Fruit fly (Drosophila melanogaster) whole organism, embryonic: ENCODE measurements around the gene CG9444.

Experiments
- Abd-B ChIP-seq: fragments of 200-800 bp; sonication (Bioruptor generic); optimal IDR thresholded peaks from 2 replicates; lab custom pipeline; 2018; ENCODE audit warnings: missing biosample characterization, mild to moderate bottlenecking, missing genetic modification characterization, moderate library complexity
- Aef1 ChIP-seq: fragments of 200-800 bp; sonication (Bioruptor generic); IDR thresholded peaks from 3 replicates; pipeline ENCODE4 v1.3.6; 2022; ENCODE audit warnings: missing biosample characterization, missing genetic modification characterization
- BEAF-32 ChIP-seq: fragments of 200-800 bp; sonication (Bioruptor generic); optimal IDR thresholded peaks from 3 replicates; lab custom pipeline; 2017; ENCODE audit warnings: missing biosample characterization, missing genetic modification characterization, mild to moderate bottlenecking, moderate library complexity, missing genetic modification reagents
- Blimp-1 ChIP-seq: fragments of 200-800 bp; sonication (Bioruptor generic); optimal IDR thresholded peaks from 3 replicates; lab custom pipeline; 2018; ENCODE audit warnings: missing biosample characterization, missing genetic modification characterization, mild to moderate bottlenecking, moderate library complexity, missing genetic modification reagents
- CG10321 ChIP-seq: fragments of 200-800 bp; sonication (Bioruptor generic); IDR thresholded peaks from 2 replicates; pipeline ENCODE4 v1.3.6; 2022; ENCODE audit warnings: missing biosample characterization, missing genetic modification characterization
- CG10462 ChIP-seq: fragments of 200-800 bp; sonication (Bioruptor generic); optimal IDR thresholded peaks from 2 replicates; lab custom pipeline; 2016; ENCODE audit warnings: missing biosample characterization, missing genetic modification characterization
- CG11093 ChIP-seq: fragments of 200-800 bp; sonication (Bioruptor generic); IDR thresholded peaks from 3 replicates; pipeline ENCODE4 v1.3.6; 2022; ENCODE audit warnings: missing biosample characterization, missing genetic modification characterization
- CG11695 ChIP-seq: fragments of 200-800 bp; sonication (Bioruptor generic); IDR thresholded peaks from 3 replicates; pipeline ENCODE4 v1.3.6; 2022; ENCODE audit warnings: missing biosample characterization, missing genetic modification characterization
- CG12104 ChIP-seq: fragments of 200-800 bp; sonication (Bioruptor generic); optimal IDR thresholded peaks from 3 replicates; lab custom pipeline; 2016; ENCODE audit warnings: missing biosample characterization, missing genetic modification characterization
- CG12155 ChIP-seq: fragments of 200-800 bp; sonication (Bioruptor generic); optimal IDR thresholded peaks from 3 replicates; lab custom pipeline; 2016; ENCODE audit warnings: missing biosample characterization, missing genetic modification characterization
- CG12391 ChIP-seq: fragments of 200-800 bp; sonication (Bioruptor generic); optimal IDR thresholded peaks from 3 replicates; lab custom pipeline; 2018; ENCODE audit warnings: missing biosample characterization, mild to moderate bottlenecking, missing genetic modification characterization, moderate library complexity
- CG12659 ChIP-seq: fragments of 200-800 bp; sonication (Bioruptor generic); optimal IDR thresholded peaks from 3 replicates; lab custom pipeline; 2017; ENCODE audit warnings: mild to moderate bottlenecking, missing biosample characterization, missing genetic modification reagents, missing genetic modification characterization
- CG16779 ChIP-seq: fragments of 200-800 bp; sonication (Bioruptor generic); IDR thresholded peaks from 2 replicates; pipeline ENCODE4 v1.3.6; 2022; ENCODE audit warnings: missing biosample characterization, missing genetic modification characterization
- CG2116 ChIP-seq: fragments of 200-800 bp; sonication (Bioruptor generic); optimal IDR thresholded peaks from 3 replicates; lab custom pipeline; 2018; ENCODE audit warnings: missing biosample characterization, mild to moderate bottlenecking, missing genetic modification characterization
- CG2120 ChIP-seq: fragments of 200-800 bp; sonication (Bioruptor generic); optimal IDR thresholded peaks from 3 replicates; lab custom pipeline; 2016; ENCODE audit warnings: missing biosample characterization, missing genetic modification characterization
- CG4282 ChIP-seq: fragments of 200-800 bp; sonication (Bioruptor generic); optimal IDR thresholded peaks from 2 replicates; lab custom pipeline; 2016; ENCODE audit warnings: missing biosample characterization, missing genetic modification characterization
- CG7271 ChIP-seq: fragments of 200-800 bp; sonication (Bioruptor generic); optimal IDR thresholded peaks from 2 replicates; lab custom pipeline; 2018; ENCODE audit warnings: missing biosample characterization, mild to moderate bottlenecking, missing genetic modification characterization, moderate library complexity
- CG7987 ChIP-seq: fragments of 200-800 bp; sonication (Bioruptor generic); optimal IDR thresholded peaks from 2 replicates; lab custom pipeline; 2018; ENCODE audit warnings: missing biosample characterization, mild to moderate bottlenecking, missing genetic modification characterization, moderate library complexity
- CG8290 ChIP-seq, 3 experiments: fragments of 200-800 bp; sonication (Bioruptor generic); optimal IDR thresholded peaks; 2 replicates each; lab custom pipeline; 2016 to 2019; ENCODE audit warnings: missing biosample characterization in 3 of 3, missing genetic modification characterization in 3 of 3, mild to moderate bottlenecking in 2 of 3, moderate library complexity in 1 of 3
- CG9727 ChIP-seq: fragments of 200-800 bp; sonication (Bioruptor generic); optimal IDR thresholded peaks from 3 replicates; lab custom pipeline; 2017; ENCODE audit warnings: missing biosample characterization, mild to moderate bottlenecking, missing genetic modification characterization
- HLH54F ChIP-seq: fragments of 200-800 bp; sonication (Bioruptor generic); optimal IDR thresholded peaks from 3 replicates; lab custom pipeline; 2016; ENCODE audit warnings: missing biosample characterization, missing genetic modification characterization
- Kr ChIP-seq: fragments of 200-800 bp; sonication (Bioruptor generic); optimal IDR thresholded peaks from 2 replicates; lab custom pipeline; 2017; ENCODE audit warnings: missing biosample characterization, mild to moderate bottlenecking, missing genetic modification characterization
- Mad ChIP-seq: fragments of 200-800 bp; sonication (Bioruptor generic); optimal IDR thresholded peaks from 2 replicates; lab custom pipeline; 2016; ENCODE audit warnings: missing biosample characterization, missing genetic modification characterization
- NK7.1 ChIP-seq: fragments of 200-800 bp; sonication (Bioruptor generic); optimal IDR thresholded peaks from 3 replicates; lab custom pipeline; 2016; ENCODE audit warnings: missing biosample characterization, missing genetic modification characterization
- PHDP ChIP-seq: fragments of 200-800 bp; sonication (Bioruptor generic); optimal IDR thresholded peaks from 3 replicates; lab custom pipeline; 2018; ENCODE audit warnings: missing biosample characterization, mild to moderate bottlenecking, missing genetic modification characterization, moderate library complexity
- Xbp1 ChIP-seq: fragments of 200-800 bp; sonication (Bioruptor generic); optimal IDR thresholded peaks from 3 replicates; lab custom pipeline; 2016; ENCODE audit warnings: missing biosample characterization, mild to moderate bottlenecking, missing genetic modification characterization
- bcd ChIP-seq: fragments of 200-800 bp; sonication (Bioruptor generic); optimal IDR thresholded peaks from 2 replicates; lab custom pipeline; 2017; ENCODE audit warnings: missing biosample characterization, mild to moderate bottlenecking, missing genetic modification characterization
- bsh ChIP-seq, 2 experiments: fragments of 200-800 bp; sonication (Bioruptor generic); optimal IDR thresholded peaks; 2 replicates each; lab custom pipeline; 2017 to 2018; ENCODE audit warnings: mild to moderate bottlenecking in 2 of 2, missing biosample characterization in 2 of 2, missing genetic modification characterization in 2 of 2, moderate library complexity in 1 of 2
- chif ChIP-seq, 2 experiments: fragments of 200-800 bp; sonication (Bioruptor generic); optimal IDR thresholded peaks; 3 replicates each; lab custom pipeline; 2016; ENCODE audit warnings: missing biosample characterization in 2 of 2, missing genetic modification characterization in 2 of 2
- chn ChIP-seq: fragments of 200-800 bp; sonication (Bioruptor generic); optimal IDR thresholded peaks from 2 replicates; lab custom pipeline; 2016; ENCODE audit warnings: missing biosample characterization, missing genetic modification characterization
- ci ChIP-seq: fragments of 200-800 bp; sonication (Bioruptor generic); IDR thresholded peaks from 3 replicates; pipeline ENCODE4 v1.3.6; 2022; ENCODE audit warnings: missing biosample characterization, missing genetic modification characterization
- crc ChIP-seq: fragments of 200-800 bp; sonication (Bioruptor generic); optimal IDR thresholded peaks from 2 replicates; lab custom pipeline; 2016; ENCODE audit warnings: missing biosample characterization, missing genetic modification characterization
- da ChIP-seq: fragments of 200-800 bp; sonication (Bioruptor generic); optimal IDR thresholded peaks from 2 replicates; lab custom pipeline; 2016; ENCODE audit warnings: missing biosample characterization, missing genetic modification characterization
- dati ChIP-seq: fragments of 200-800 bp; sonication (Bioruptor generic); IDR thresholded peaks from 2 replicates; pipeline ENCODE4 v1.3.6; 2022; ENCODE audit warnings: missing biosample characterization, missing genetic modification characterization
- emc ChIP-seq: fragments of 200-800 bp; sonication (Bioruptor generic); optimal IDR thresholded peaks from 2 replicates; lab custom pipeline; 2016; ENCODE audit warnings: missing biosample characterization, missing genetic modification characterization
- ewg ChIP-seq: fragments of 200-800 bp; sonication (Bioruptor generic); optimal IDR thresholded peaks from 3 replicates; lab custom pipeline; 2017; ENCODE audit warnings: mild to moderate bottlenecking, missing biosample characterization, missing genetic modification reagents, missing genetic modification characterization
- ftz-f1 ChIP-seq: fragments of 200-800 bp; sonication (Bioruptor generic); optimal IDR thresholded peaks from 2 replicates; lab custom pipeline; 2016; ENCODE audit warnings: missing biosample characterization, missing genetic modification characterization
- nerfin-1 ChIP-seq: fragments of 200-800 bp; sonication (Bioruptor generic); optimal IDR thresholded peaks from 3 replicates; lab custom pipeline; 2019; ENCODE audit warnings: missing biosample characterization, mild to moderate bottlenecking, missing genetic modification characterization, moderate library complexity
- nmo ChIP-seq: fragments of 200-800 bp; sonication (Bioruptor generic); optimal IDR thresholded peaks from 2 replicates; lab custom pipeline; 2018; ENCODE audit warnings: missing biosample characterization, mild to moderate bottlenecking, missing genetic modification characterization, moderate library complexity
- psq ChIP-seq: fragments of 200-800 bp; sonication (Bioruptor generic); optimal IDR thresholded peaks from 2 replicates; lab custom pipeline; 2017; ENCODE audit warnings: missing biosample characterization, missing genetic modification characterization
- slou ChIP-seq: fragments of 200-800 bp; sonication (Bioruptor generic); optimal IDR thresholded peaks from 3 replicates; lab custom pipeline; 2016; ENCODE audit warnings: missing biosample characterization, missing genetic modification characterization
- sqz ChIP-seq: fragments of 200-800 bp; sonication (Bioruptor generic); optimal IDR thresholded peaks from 3 replicates; lab custom pipeline; 2018; ENCODE audit warnings: missing biosample characterization, mild to moderate bottlenecking, missing genetic modification characterization
- tio ChIP-seq: fragments of 200-800 bp; sonication (Bioruptor generic); optimal IDR thresholded peaks from 2 replicates; lab custom pipeline; 2017; ENCODE audit warnings: missing biosample characterization, missing genetic modification characterization, inconsistent platforms
- unpg ChIP-seq: fragments of 200-800 bp; sonication (Bioruptor generic); optimal IDR thresholded peaks from 3 replicates; lab custom pipeline; 2018; ENCODE audit warnings: missing biosample characterization, mild to moderate bottlenecking, missing genetic modification characterization, moderate library complexity
- vfl ChIP-seq: fragments of 200-800 bp; sonication (Bioruptor generic); optimal IDR thresholded peaks from 2 replicates; lab custom pipeline; 2016; ENCODE audit warnings: missing biosample characterization, missing genetic modification characterization
- vnd ChIP-seq: fragments of 200-800 bp; sonication (Bioruptor generic); IDR thresholded peaks from 3 replicates; pipeline ENCODE4 v1.3.6; 2022; ENCODE audit warnings: missing biosample characterization, missing genetic modification characterization; ENCODE audit not compliant: partially characterized antibody
- wek ChIP-seq: fragments of 200-800 bp; sonication (Bioruptor generic); optimal IDR thresholded peaks from 3 replicates; lab custom pipeline; 2018; ENCODE audit warnings: missing biosample characterization, mild to moderate bottlenecking, missing genetic modification characterization, moderate library complexity
- zen ChIP-seq: fragments of 200-800 bp; sonication (Bioruptor generic); optimal IDR thresholded peaks from 3 replicates; lab custom pipeline; 2018; ENCODE audit warnings: missing biosample characterization, mild to moderate bottlenecking, missing genetic modification characterization, moderate library complexity
- zen2 ChIP-seq: fragments of 200-800 bp; sonication (Bioruptor generic); IDR thresholded peaks from 3 replicates; pipeline ENCODE4 v1.3.6; 2022; ENCODE audit warnings: missing biosample characterization, missing genetic modification characterization; ENCODE audit not compliant: partially characterized antibody

The CG9444 gene

dm6 chr3R:9705008-9705628 is 21.1 kb upstream of the CG9444 start, which contains the start of gene Unc-115a (continued):
- TF ChIP-seq CG10321 (GFP tag; lab: Robert Waterston, UW) (no peak), ci (GFP tag; lab: Robert Waterston, UW) (no peak), tio (GFP tag; lab: Kevin White, UChicago) (no peak), psq (GFP tag; lab: Kevin White, UChicago) (peak; percentile 23), CG16779 (GFP tag; lab: Robert Waterston, UW) (no peak), CG2120 (GFP tag; lab: Kevin White, UChicago) (peak; percentile 69), crc (GFP tag; lab: Kevin White, UChicago) (no peak), Blimp-1 (GFP tag; lab: Kevin White, UChicago) (peak; percentile 23), CG2116 (GFP tag; lab: Kevin White, UChicago) (peak; percentile 74), HLH54F (peak; percentile 59), bsh (GFP tag; optimal IDR thresholded peaks at IDR 0.05; lab: Kevin White, UChicago) (peak; percentile 38 to 57), sqz (GFP tag; lab: Kevin White, UChicago) (peak; percentile 59), bcd (GFP tag; lab: Kevin White, UChicago) (peak; percentile 29), BEAF-32 (GFP tag; lab: Kevin White, UChicago) (peak; percentile 92), unpg (GFP tag; lab: Kevin White, UChicago) (no peak), vfl (GFP tag; lab: Kevin White, UChicago) (peak; percentile 39), nerfin-1 (peak; percentile 76), vnd (GFP tag; lab: Robert Waterston, UW) (no peak), PHDP (tag; lab: Kevin White, UChicago) (peak; percentile 38), Xbp1 (peak; percentile 30), chn (GFP tag; lab: Kevin White, UChicago) (peak; percentile 68), Abd-B (GFP tag; lab: Kevin White, UChicago) (no peak), CG11695 (no peak), CG11093 (GFP tag; lab: Robert Waterston, UW) (0 out of 3 replicates have a peak, but pooled peaks have one; percentile 12), emc (GFP tag; lab: Kevin White, UChicago) (no peak), Mad (GFP tag; lab: Kevin White, UChicago) (peak; percentile 63), da (peak; percentile 32), CG8290 (GFP tag; optimal IDR thresholded peaks at IDR 0.05; lab: Kevin White, UChicago) (peak; percentile 12), CG8290 (tag; optimal IDR thresholded peaks at IDR 0.05; lab: Kevin White, UChicago) (peak in 1 of 2 experiments; percentile 86), CG12155 (GFP tag; lab: Kevin White, UChicago) (peak; percentile 35), zen (tag; lab: Kevin White, UChicago) (peak; percentile 67), Kr (GFP tag; lab: Kevin White, UChicago) (no peak), chif (GFP tag; optimal IDR thresholded peaks at IDR 0.05; lab: Kevin White, UChicago) (peak in 1 of 2 experiments; percentile 20), CG9727 (GFP tag; lab: Kevin White, UChicago) (peak; percentile 52), ftz-f1 (GFP tag; lab: Kevin White, UChicago) (peak; percentile 58), NK7.1 (GFP tag; lab: Kevin White, UChicago) (peak; percentile 10), CG12391 (tag; lab: Kevin White, UChicago) (peak; percentile 59), Aef1 (GFP tag; lab: Robert Waterston, UW) (no peak), ewg (GFP tag; lab: Kevin White, UChicago) (peak; percentile 15), CG12104 (peak; percentile 29), CG10462 (GFP tag; lab: Kevin White, UChicago) (peak; percentile 46), slou (GFP tag; lab: Kevin White, UChicago) (peak; percentile 3), dati (GFP tag; lab: Robert Waterston, UW) (no peak), CG4282 (peak; percentile 56), CG7987 (GFP tag; lab: Kevin White, UChicago) (peak; percentile 67), nmo (peak; percentile 63), CG7271 (tag; lab: Kevin White, UChicago) (no peak), zen2 (GFP tag; lab: Robert Waterston, UW) (no peak), wek (peak; percentile 36), CG12659 (GFP tag; lab: Kevin White, UChicago) (peak; percentile 86)
